Fruit fly (Drosophila melanogaster) whole organism, embryonic: ENCODE results near the gene CG5080.

Experiments
- Atf3 ChIP-seq: fragments of 200-800 bp; sonication (Bioruptor generic); optimal IDR thresholded peaks from 3 replicates; lab custom pipeline; 2016; ENCODE audit warnings: missing biosample characterization, missing genetic modification characterization
- Awh ChIP-seq: fragments of 200-800 bp; sonication (Bioruptor generic); IDR thresholded peaks from 2 replicates; pipeline ENCODE4, ENCODE4 v1.3.6; 2022; ENCODE audit warnings: missing biosample characterization, missing genetic modification characterization
- B-H2 ChIP-seq: fragments of 200-800 bp; sonication (Bioruptor generic); optimal IDR thresholded peaks from 2 replicates; lab custom pipeline; 2018; ENCODE audit warnings: missing biosample characterization, mild to moderate bottlenecking, missing genetic modification characterization
- C15 ChIP-seq: fragments of 200-800 bp; sonication (Bioruptor generic); IDR thresholded peaks from 3 replicates; pipeline ENCODE4 v1.3.6; 2022; ENCODE audit warnings: missing biosample characterization, missing genetic modification characterization
- CG1024 ChIP-seq: fragments of 200-800 bp; sonication (Bioruptor generic); IDR thresholded peaks from 2 replicates; pipeline ENCODE4 v1.3.6; 2022; ENCODE audit warnings: missing biosample characterization, missing genetic modification characterization
- CG10462 ChIP-seq: fragments of 200-800 bp; sonication (Bioruptor generic); optimal IDR thresholded peaks from 2 replicates; lab custom pipeline; 2016; ENCODE audit warnings: missing biosample characterization, missing genetic modification characterization
- CG1233 ChIP-seq: fragments of 200-800 bp; sonication (Bioruptor generic); optimal IDR thresholded peaks from 4 replicates; lab custom pipeline; 2018; ENCODE audit warnings: missing biosample characterization, mild to moderate bottlenecking, missing genetic modification characterization
- CG12659 ChIP-seq: fragments of 200-800 bp; sonication (Bioruptor generic); optimal IDR thresholded peaks from 3 replicates; lab custom pipeline; 2017; ENCODE audit warnings: mild to moderate bottlenecking, missing biosample characterization, missing genetic modification reagents, missing genetic modification characterization
- CG14441 ChIP-seq: fragments of 200-800 bp; sonication (Bioruptor generic); IDR thresholded peaks from 2 replicates; pipeline ENCODE4 v1.3.6; 2022; ENCODE audit warnings: missing biosample characterization, missing genetic modification characterization
- CG15073 ChIP-seq: fragments of 200-800 bp; sonication (Bioruptor generic); optimal IDR thresholded peaks from 2 replicates; lab custom pipeline; 2016; ENCODE audit warnings: missing biosample characterization, missing genetic modification characterization
- CG1602 ChIP-seq: fragments of 200-800 bp; sonication (Bioruptor generic); optimal IDR thresholded peaks from 3 replicates; lab custom pipeline; 2016; ENCODE audit warnings: missing biosample characterization, missing genetic modification characterization
- CG16863 ChIP-seq: fragments of 200-800 bp; sonication (Bioruptor generic); optimal IDR thresholded peaks from 3 replicates; lab custom pipeline; 2016; ENCODE audit warnings: missing biosample characterization, missing genetic modification characterization
- CG17328 ChIP-seq: fragments of 200-800 bp; sonication (Bioruptor generic); IDR thresholded peaks from 2 replicates; pipeline ENCODE4 v1.3.6; 2022; ENCODE audit warnings: missing biosample characterization, missing genetic modification characterization
- CG1832 ChIP-seq: fragments of 200-800 bp; sonication (Bioruptor generic); optimal IDR thresholded peaks from 2 replicates; lab custom pipeline; 2017; ENCODE audit warnings: missing biosample characterization, mild to moderate bottlenecking, missing genetic modification characterization, inconsistent platforms
- CG2129 ChIP-seq: fragments of 200-800 bp; sonication (Bioruptor generic); IDR thresholded peaks from 2 replicates; pipeline ENCODE4 v1.3.6; 2022; ENCODE audit warnings: missing biosample characterization, missing genetic modification characterization; ENCODE audit not compliant: partially characterized antibody
- CG30403 ChIP-seq: fragments of 200-800 bp; sonication (Bioruptor generic); optimal IDR thresholded peaks from 3 replicates; lab custom pipeline; 2016; ENCODE audit warnings: missing biosample characterization, missing genetic modification characterization
- CG3163 ChIP-seq: fragments of 200-800 bp; sonication (Bioruptor generic); optimal IDR thresholded peaks from 3 replicates; lab custom pipeline; 2016; ENCODE audit warnings: missing biosample characterization, missing genetic modification characterization
- CG3726 ChIP-seq: fragments of 200-800 bp; sonication (Bioruptor generic); IDR thresholded peaks from 3 replicates; pipeline ENCODE4, ENCODE4 v1.3.6; 2022; ENCODE audit warnings: missing biosample characterization, missing genetic modification characterization
- CG7928 ChIP-seq: fragments of 200-800 bp; sonication (Bioruptor generic); optimal IDR thresholded peaks from 2 replicates; lab custom pipeline; 2017; ENCODE audit warnings: missing biosample characterization, mild to moderate bottlenecking, missing genetic modification characterization
- D19B ChIP-seq: fragments of 200-800 bp; sonication (Bioruptor generic); optimal IDR thresholded peaks from 2 replicates; lab custom pipeline; 2017; ENCODE audit warnings: missing biosample characterization, mild to moderate bottlenecking, missing genetic modification characterization
- Dad ChIP-seq: fragments of 200-800 bp; sonication (Bioruptor generic); optimal IDR thresholded peaks from 3 replicates; lab custom pipeline; 2016; ENCODE audit warnings: missing biosample characterization, missing genetic modification characterization
- Dip3 ChIP-seq: fragments of 200-800 bp; sonication (Bioruptor generic); optimal IDR thresholded peaks from 3 replicates; lab custom pipeline; 2016; ENCODE audit warnings: missing biosample characterization, missing genetic modification characterization
- Doc2 ChIP-seq: fragments of 200-800 bp; sonication (Bioruptor generic); IDR thresholded peaks from 2 replicates; pipeline ENCODE4 v1.3.6; 2022; ENCODE audit warnings: missing biosample characterization, missing genetic modification characterization
- Dref ChIP-seq: fragments of 200-800 bp; sonication (Bioruptor generic); IDR thresholded peaks from 2 replicates; pipeline ENCODE4 v1.3.6; 2022; ENCODE audit warnings: missing biosample characterization, missing genetic modification characterization
- HLHmδ ChIP-seq: fragments of 200-800 bp; sonication (Bioruptor generic); optimal IDR thresholded peaks from 2 replicates; lab custom pipeline; 2018; ENCODE audit warnings: missing biosample characterization, mild to moderate bottlenecking, missing genetic modification characterization, moderate library complexity
- HmgZ ChIP-seq: fragments of 200-800 bp; sonication (Bioruptor generic); optimal IDR thresholded peaks from 2 replicates; lab custom pipeline; 2018; ENCODE audit warnings: missing biosample characterization, mild to moderate bottlenecking, missing genetic modification characterization
- Hr39 ChIP-seq: fragments of >200 bp; optimal IDR thresholded peaks from 2 replicates; lab custom pipeline; 2017
- MESR4 ChIP-seq: fragments of 200-800 bp; sonication (Bioruptor generic); optimal IDR thresholded peaks from 2 replicates; lab custom pipeline; 2018; ENCODE audit warnings: missing biosample characterization, mild to moderate bottlenecking, missing genetic modification characterization, moderate library complexity
- NfI ChIP-seq: fragments of 200-800 bp; sonication (Bioruptor generic); optimal IDR thresholded peaks from 3 replicates; lab custom pipeline; 2018; ENCODE audit warnings: missing biosample characterization, mild to moderate bottlenecking, missing genetic modification characterization, moderate library complexity
- Ravus ChIP-seq: fragments of 200-800 bp; sonication (Bioruptor generic); IDR thresholded peaks from 2 replicates; pipeline ENCODE4 v1.3.6; 2022; ENCODE audit warnings: missing biosample characterization, missing genetic modification characterization
- Scr ChIP-seq: fragments of 200-800 bp; sonication (Bioruptor generic); IDR thresholded peaks from 2 replicates; pipeline ENCODE4 v1.3.6; 2022; ENCODE audit warnings: missing biosample characterization, missing genetic modification characterization; ENCODE audit not compliant: partially characterized antibody
- Sox102F ChIP-seq: fragments of 200-800 bp; sonication (Bioruptor generic); optimal IDR thresholded peaks from 2 replicates; lab custom pipeline; 2018; ENCODE audit warnings: missing biosample characterization, mild to moderate bottlenecking, missing genetic modification characterization, moderate library complexity
- Spps ChIP-seq: fragments of 200-800 bp; sonication (Bioruptor generic); optimal IDR thresholded peaks from 2 replicates; lab custom pipeline; 2018; ENCODE audit warnings: missing biosample characterization, mild to moderate bottlenecking, missing genetic modification characterization
- Stat92E ChIP-seq, 3 experiments: fragments of >200 bp in 2 of 3; fragments of 200-800 bp in 1 of 3; sonication (Bioruptor generic) in 1 of 3; optimal IDR thresholded peaks; 2 replicates each; lab custom pipeline; 2017 to 2019; ENCODE audit warnings: missing biosample characterization in 3 of 3, missing genetic modification characterization in 3 of 3, mild to moderate bottlenecking in 1 of 3, moderate library complexity in 1 of 3
- abd-A ChIP-seq: fragments of 200-800 bp; sonication (Bioruptor generic); optimal IDR thresholded peaks from 3 replicates; lab custom pipeline; 2019; ENCODE audit warnings: missing biosample characterization, mild to moderate bottlenecking, missing genetic modification characterization, moderate library complexity
- amos ChIP-seq: fragments of 200-800 bp; sonication (Bioruptor generic); IDR thresholded peaks from 2 replicates; pipeline ENCODE4 v1.3.6; 2022; ENCODE audit warnings: missing biosample characterization, missing genetic modification characterization; ENCODE audit not compliant: partially characterized antibody
- chinmo ChIP-seq: fragments of 200-800 bp; sonication (Bioruptor generic); IDR thresholded peaks from 4 replicates; pipeline ENCODE4 v1.3.6; 2022; ENCODE audit warnings: missing biosample characterization, missing genetic modification characterization; ENCODE audit not compliant: partially characterized antibody
- crc ChIP-seq: fragments of 200-800 bp; sonication (Bioruptor generic); optimal IDR thresholded peaks from 2 replicates; lab custom pipeline; 2016; ENCODE audit warnings: missing biosample characterization, missing genetic modification characterization
- eyg ChIP-seq: fragments of 200-800 bp; sonication (Bioruptor generic); optimal IDR thresholded peaks from 3 replicates; lab custom pipeline; 2016; ENCODE audit warnings: missing biosample characterization, missing genetic modification characterization
- gcm ChIP-seq: fragments of 200-800 bp; sonication (Bioruptor generic); optimal IDR thresholded peaks from 2 replicates; lab custom pipeline; 2019; ENCODE audit warnings: missing biosample characterization, mild to moderate bottlenecking, missing genetic modification characterization, moderate library complexity
- hb ChIP-seq: fragments of 200-800 bp; sonication (Bioruptor generic); IDR thresholded peaks from 3 replicates; pipeline ENCODE4 v1.3.6; 2022; ENCODE audit warnings: missing biosample characterization, missing genetic modification characterization; ENCODE audit not compliant: partially characterized antibody
- lbe ChIP-seq: fragments of 200-800 bp; sonication (Bioruptor generic); optimal IDR thresholded peaks from 2 replicates; lab custom pipeline; 2016; ENCODE audit warnings: missing biosample characterization, mild to moderate bottlenecking, missing genetic modification characterization
- lov ChIP-seq, 2 experiments: fragments of 200-800 bp in 1 of 2; fragments of >200 bp in 1 of 2; sonication (Bioruptor generic) in 1 of 2; IDR thresholded peaks in 1 of 2; optimal IDR thresholded peaks in 1 of 2; 2 replicates in 1 of 2; 3 replicates in 1 of 2; pipeline versions ENCODE4 v1.3.6 to Lab custom; 2017 to 2022; ENCODE audit warnings: missing biosample characterization in 1 of 2, missing genetic modification characterization in 1 of 2
- sim ChIP-seq: fragments of 200-800 bp; sonication (Bioruptor generic); IDR thresholded peaks from 2 replicates; pipeline ENCODE4 v1.3.6; 2022; ENCODE audit warnings: missing biosample characterization, missing genetic modification characterization
- ttk ChIP-seq: fragments of 200-800 bp; sonication (Bioruptor generic); IDR thresholded peaks from 2 replicates; pipeline ENCODE4 v2.1.2; 2022; ENCODE audit warnings: missing biosample characterization, missing genetic modification characterization
- vvl ChIP-seq: fragments of 200-800 bp; sonication (Bioruptor generic); IDR thresholded peaks from 2 replicates; pipeline ENCODE4 v1.3.6; 2022; ENCODE audit warnings: missing biosample characterization, missing genetic modification characterization
- wek ChIP-seq: fragments of 200-800 bp; sonication (Bioruptor generic); optimal IDR thresholded peaks from 3 replicates; lab custom pipeline; 2018; ENCODE audit warnings: missing biosample characterization, mild to moderate bottlenecking, missing genetic modification characterization, moderate library complexity

CG5080 gene

dm6 chr2L:1118880-1119809 lies 44.5 kb downstream of the CG5080 start (continued):
- TF ChIP-seq Scr (GFP tag; lab: Robert Waterston, UW) (no peak), hb (GFP tag; lab: Robert Waterston, UW) (no peak), B-H2 (GFP tag; lab: Kevin White, UChicago) (peak; percentile 10), Sox102F (peak; percentile 71), CG17328 (GFP tag; lab: Robert Waterston, UW) (peak; percentile 62), Doc2 (GFP tag; lab: Robert Waterston, UW) (no peak; the same call in 1 of the 2 replicates), HmgZ (peak; percentile 68), CG12659 (GFP tag; lab: Kevin White, UChicago) (peak; percentile 65), Spps (tag; lab: Kevin White, UChicago) (no peak), C15 (peak; percentile 74; the same call in 1 of the 3 replicates), Dad (GFP tag; lab: Kevin White, UChicago) (peak; percentile 18), D19B (GFP tag; lab: Kevin White, UChicago) (peak; percentile 99), ttk (GFP tag; lab: Robert Waterston, UW) (peak; percentile 30; the same call in 1 of the 2 replicates), CG1602 (GFP tag; lab: Kevin White, UChicago) (peak; percentile 63), chinmo (GFP tag; lab: Robert Waterston, UW) (peak; percentile 76; the same call in 2 of the 4 replicates), gcm (GFP tag; lab: Kevin White, UChicago) (peak; percentile 52), Dref (GFP tag; lab: Robert Waterston, UW) (0 out of 2 replicates have a peak, but pooled peaks have one; percentile 23), crc (no peak), NfI (GFP tag; lab: Kevin White, UChicago) (peak; percentile 55), MESR4 (GFP tag; lab: Kevin White, UChicago) (no peak), CG30403 (GFP tag; lab: Kevin White, UChicago) (peak; percentile 69), vvl (GFP tag; lab: Robert Waterston, UW) (peak; percentile 83), lov (optimal IDR thresholded peaks at IDR 0.05; lab: Kevin White, UChicago) (peak; percentile 31), lov (GFP tag; IDR thresholded peaks at IDR 0.05; lab: Robert Waterston, UW) (0 out of 3 replicates have a peak, but pooled peaks have one; percentile 13), CG14441 (GFP tag; lab: Robert Waterston, UW) (peak; percentile 84), abd-A (tag; lab: Kevin White, UChicago) (no peak), lbe (peak; percentile 52), HLHmδ (peak; percentile 33), CG16863 (GFP tag; lab: Kevin White, UChicago) (peak; percentile 58), wek (GFP tag; lab: Kevin White, UChicago) (no peak), Hr39 (lab: Kevin White, UChicago) (no peak), CG3726 (GFP tag; lab: Robert Waterston, UW) (0 out of 3 replicates have a peak, but pooled peaks have one; percentile 55), CG1832 (no peak), CG15073 (GFP tag; lab: Kevin White, UChicago) (no peak), Ravus (GFP tag; lab: Robert Waterston, UW) (peak; percentile 30; the same call in 1 of the 2 replicates), CG3163 (GFP tag; lab: Kevin White, UChicago) (no peak), sim (no peak), Awh (GFP tag; lab: Robert Waterston, UW) (peak; percentile 36; the same call in 1 of the 2 replicates), amos (GFP tag; lab: Robert Waterston, UW) (peak; percentile 44; the same call in 1 of the 2 replicates), Stat92E (GFP tag; optimal IDR thresholded peaks at IDR 0.05; lab: Kevin White, UChicago) (no peak), eyg (GFP tag; lab: Kevin White, UChicago) (no peak), CG2129 (GFP tag; lab: Robert Waterston, UW) (no peak), CG1024 (GFP tag; lab: Robert Waterston, UW) (peak; percentile 25; the same call in 1 of the 2 replicates), CG1233 (peak; percentile 48), Dip3 (peak; percentile 77), CG7928 (no peak), CG10462 (GFP tag; lab: Kevin White, UChicago) (peak; percentile 26), Atf3 (GFP tag; lab: Kevin White, UChicago) (peak; percentile 41)
